Comparison of ENCODE assay signal across 2 fruit fly cellular contexts in the genomic region with DNA sequence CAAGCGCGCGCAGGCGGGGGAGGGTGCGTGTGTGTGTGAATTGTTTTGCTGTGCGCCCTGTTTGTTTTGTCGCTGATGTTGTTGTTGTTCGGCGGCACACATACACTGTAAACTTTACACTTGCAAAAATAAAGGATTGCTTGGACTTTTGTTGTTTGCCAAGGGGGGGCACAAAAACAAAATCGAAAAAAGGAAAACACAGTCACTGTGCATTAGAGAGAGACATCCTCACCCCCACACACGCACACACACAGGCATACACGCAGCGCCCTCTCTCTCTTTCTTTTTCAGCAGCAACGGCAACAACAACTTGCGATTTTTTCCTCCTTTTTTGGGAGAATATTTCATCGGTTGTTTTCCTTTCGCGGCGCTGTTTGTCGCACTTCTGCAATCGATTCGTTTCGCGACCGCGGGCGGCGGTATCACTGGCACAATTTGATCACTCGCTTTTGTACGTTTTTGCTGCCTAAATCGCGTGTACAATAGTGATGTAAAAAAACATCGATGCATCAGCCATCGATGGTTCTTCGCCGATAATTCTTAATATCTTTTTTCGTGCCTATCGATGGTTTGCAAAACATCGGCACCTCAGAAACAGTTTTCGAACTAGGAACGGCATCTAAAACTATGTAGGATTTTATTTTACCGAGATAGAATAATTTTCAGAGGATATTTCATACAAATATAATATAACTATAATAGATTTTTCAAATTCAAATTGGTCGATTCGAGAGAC.
A peak's percentile ranks its signal among the peaks of the same experiment; 100 is the strongest.
TF ChIP-seq lines count a peak whose summit lies in the region.

A gene (minus strand): TSS at position 515 of the 736 bp plus-strand sequence.

TF ChIP-seq in whole organism, embryonic, 481 proteins besides CTCF, POLR2A, EP300 and RAD21 (continued from another document and continues in another):
- TF ChIP-seq NK7.1 (GFP tag; optimal IDR thresholded peaks at IDR 0.05; lab: Kevin White, UChicago) (no peak), lov (optimal IDR thresholded peaks at IDR 0.05; lab: Kevin White, UChicago) (no peak), lov (GFP tag; IDR thresholded peaks at IDR 0.05; lab: Robert Waterston, UW) (no peak), Hr51 (GFP tag; optimal IDR thresholded peaks at IDR 0.05; lab: Kevin White, UChicago) (no peak), ttk (GFP tag; IDR thresholded peaks at IDR 0.05; lab: Robert Waterston, UW) (no peak), CG32767 (GFP tag; IDR thresholded peaks at IDR 0.05; lab: Robert Waterston, UW) (no peak), nerfin-2 (GFP tag; IDR thresholded peaks at IDR 0.05; lab: Robert Waterston, UW; ENCODE audit: partially characterized antibody) (peak; percentile 79), schlank (tag; optimal IDR thresholded peaks at IDR 0.05; lab: Kevin White, UChicago) (no peak), slou (GFP tag; optimal IDR thresholded peaks at IDR 0.05; lab: Kevin White, UChicago) (no peak), HmgZ (tag; optimal IDR thresholded peaks at IDR 0.05; lab: Kevin White, UChicago) (peak; percentile 1), Opbp (GFP tag; IDR thresholded peaks at IDR 0.05; lab: Robert Waterston, UW; ENCODE audit: partially characterized antibody) (peak; percentile 93), corto (GFP tag; optimal IDR thresholded peaks at IDR 0.05; lab: Kevin White, UChicago) (no peak), Lim3 (GFP tag; IDR thresholded peaks at IDR 0.05; lab: Robert Waterston, UW) (no peak), CG4328 (GFP tag; optimal IDR thresholded peaks at IDR 0.05; lab: Kevin White, UChicago) (no peak), ftz-f1 (GFP tag; optimal IDR thresholded peaks at IDR 0.05; lab: Kevin White, UChicago) (no peak), CG2199 (GFP tag; IDR thresholded peaks at IDR 0.05; lab: Robert Waterston, UW) (no peak), gsb (GFP tag; IDR thresholded peaks at IDR 0.05; lab: Robert Waterston, UW) (no peak), bigmax (GFP tag; optimal IDR thresholded peaks at IDR 0.05; lab: Kevin White, UChicago) (no peak), pum (GFP tag; optimal IDR thresholded peaks at IDR 0.05; lab: Kevin White, UChicago) (no peak), br (optimal IDR thresholded peaks at IDR 0.05; lab: Kevin White, UChicago) (no peak), stwl (tag; optimal IDR thresholded peaks at IDR 0.05; lab: Kevin White, UChicago) (no peak), vnd (GFP tag; IDR thresholded peaks at IDR 0.05; lab: Robert Waterston, UW; ENCODE audit: partially characterized antibody) (peak; percentile 85), CG17186 (GFP tag; optimal IDR thresholded peaks at IDR 0.05; lab: Kevin White, UChicago) (no peak), CG12104 (GFP tag; optimal IDR thresholded peaks at IDR 0.05; lab: Kevin White, UChicago) (no peak), hkb (optimal IDR thresholded peaks at IDR 0.05; lab: Kevin White, UChicago) (no peak), hkb (GFP tag; IDR thresholded peaks at IDR 0.05; lab: Robert Waterston, UW) (no peak), Sin3A (optimal IDR thresholded peaks at IDR 0.05; lab: Kevin White, UChicago) (no peak), Bteb2 (GFP tag; optimal IDR thresholded peaks at IDR 0.05; lab: Kevin White, UChicago) (no peak), HLH54F (GFP tag; optimal IDR thresholded peaks at IDR 0.05; lab: Kevin White, UChicago) (no peak), ind (GFP tag; optimal IDR thresholded peaks at IDR 0.05; lab: Kevin White, UChicago) (no peak), Sry-δ (GFP tag; optimal IDR thresholded peaks at IDR 0.05; lab: Kevin White, UChicago) (peak; percentile 82), nerfin-1 (tag; optimal IDR thresholded peaks at IDR 0.05; lab: Kevin White, UChicago) (no peak), CG14860 (GFP tag; IDR thresholded peaks at IDR 0.05; lab: Robert Waterston, UW; ENCODE audit: partially characterized antibody) (peak; percentile 77), unpg (GFP tag; optimal IDR thresholded peaks at IDR 0.05; lab: Kevin White, UChicago) (no peak), mld (GFP tag; IDR thresholded peaks at IDR 0.05; lab: Robert Waterston, UW; ENCODE audit: partially characterized antibody) (peak; percentile 79; the same call in 2 of the 3 replicates), Optix (GFP tag; IDR thresholded peaks at IDR 0.05; lab: Robert Waterston, UW) (no peak), HmgD (GFP tag; optimal IDR thresholded peaks at IDR 0.05; lab: Kevin White, UChicago) (no peak), zen (tag; optimal IDR thresholded peaks at IDR 0.05; lab: Kevin White, UChicago) (no peak), Scr (GFP tag; IDR thresholded peaks at IDR 0.05; lab: Robert Waterston, UW; ENCODE audit: partially characterized antibody) (peak; percentile 82), lbe (GFP tag; optimal IDR thresholded peaks at IDR 0.05; lab: Kevin White, UChicago) (no peak), CG34422 (GFP tag; IDR thresholded peaks at IDR 0.05; lab: Robert Waterston, UW) (no peak), tio (GFP tag; optimal IDR thresholded peaks at IDR 0.05; lab: Kevin White, UChicago) (no peak), CG8765 (GFP tag; IDR thresholded peaks at IDR 0.05; lab: Robert Waterston, UW) (no peak), Ptx1 (GFP tag; IDR thresholded peaks at IDR 0.05; lab: Robert Waterston, UW) (no peak), chn (GFP tag; optimal IDR thresholded peaks at IDR 0.05; lab: Kevin White, UChicago) (no peak), MBD-R2 (GFP tag; IDR thresholded peaks at IDR 0.05; lab: Robert Waterston, UW) (no peak), CG4424 (GFP tag; optimal IDR thresholded peaks at IDR 0.05; lab: Kevin White, UChicago) (no peak), Dip3 (GFP tag; optimal IDR thresholded peaks at IDR 0.05; lab: Kevin White, UChicago) (no peak), psq (GFP tag; optimal IDR thresholded peaks at IDR 0.05; lab: Kevin White, UChicago) (no peak), CG4360 (GFP tag; IDR thresholded peaks at IDR 0.05; lab: Robert Waterston, UW) (peak; percentile 89), prd (optimal IDR thresholded peaks at IDR 0.05; lab: Kevin White, UChicago) (no peak), prd (GFP tag; IDR thresholded peaks at IDR 0.05; lab: Robert Waterston, UW) (no peak), CG32772 (GFP tag; IDR thresholded peaks at IDR 0.05; lab: Robert Waterston, UW) (no peak), B-H2 (GFP tag; optimal IDR thresholded peaks at IDR 0.05; lab: Kevin White, UChicago) (no peak), bab2 (GFP tag; optimal IDR thresholded peaks at IDR 0.05; lab: Kevin White, UChicago) (no peak), CG17361 (GFP tag; IDR thresholded peaks at IDR 0.05; lab: Robert Waterston, UW) (no peak), CG2678 (tag; optimal IDR thresholded peaks at IDR 0.05; lab: Kevin White, UChicago) (no peak), CG5953 (GFP tag; IDR thresholded peaks at IDR 0.05; lab: Robert Waterston, UW) (no peak), CG6254 (GFP tag; optimal IDR thresholded peaks at IDR 0.05; lab: Kevin White, UChicago) (no peak), odd (GFP tag; optimal IDR thresholded peaks at IDR 0.05; lab: Kevin White, UChicago) (no peak), CG31388 (GFP tag; optimal IDR thresholded peaks at IDR 0.05; lab: Kevin White, UChicago) (no peak), CG14014 (GFP tag; IDR thresholded peaks at IDR 0.05; lab: Robert Waterston, UW) (no peak), CG6654 (GFP tag; optimal IDR thresholded peaks at IDR 0.05; lab: Kevin White, UChicago) (no peak), CG30431 (GFP tag; optimal IDR thresholded peaks at IDR 0.05; lab: Kevin White, UChicago) (no peak), Hmx (GFP tag; optimal IDR thresholded peaks at IDR 0.05; lab: Kevin White, UChicago) (no peak)

TF ChIP-seq in whole organism, prepupa, 60 proteins besides CTCF, POLR2A, EP300 and RAD21 (continued from another document):
- TF ChIP-seq CG6854 (GFP tag; optimal IDR thresholded peaks at IDR 0.05; lab: Kevin White, UChicago) (peak; percentile 29), CG32006 (GFP tag; optimal IDR thresholded peaks at IDR 0.05; lab: Kevin White, UChicago) (peak; percentile 35)
